Fruit fly (Drosophila melanogaster) whole organism, embryonic: ENCODE results near the gene BRWD3.

ENCODE experiments used
- Abd-B ChIP-seq: fragments of 200-800 bp; sonication (Bioruptor generic); optimal IDR thresholded peaks from 2 replicates; lab custom pipeline; 2018; ENCODE audit warnings: missing biosample characterization, mild to moderate bottlenecking, missing genetic modification characterization, moderate library complexity
- BEAF-32 ChIP-seq: fragments of 200-800 bp; sonication (Bioruptor generic); optimal IDR thresholded peaks from 3 replicates; lab custom pipeline; 2017; ENCODE audit warnings: missing biosample characterization, missing genetic modification characterization, mild to moderate bottlenecking, moderate library complexity, missing genetic modification reagents
- C15 ChIP-seq: fragments of 200-800 bp; sonication (Bioruptor generic); IDR thresholded peaks from 3 replicates; pipeline ENCODE4 v1.3.6; 2022; ENCODE audit warnings: missing biosample characterization, missing genetic modification characterization
- CG10366 ChIP-seq: fragments of 200-800 bp; sonication (Bioruptor generic); IDR thresholded peaks from 2 replicates; pipeline ENCODE4 v1.3.6; 2022; ENCODE audit warnings: missing biosample characterization, missing genetic modification characterization
- CG10462 ChIP-seq: fragments of 200-800 bp; sonication (Bioruptor generic); optimal IDR thresholded peaks from 2 replicates; lab custom pipeline; 2016; ENCODE audit warnings: missing biosample characterization, missing genetic modification characterization
- CG11560 ChIP-seq: fragments of 200-800 bp; sonication (Bioruptor generic); IDR thresholded peaks from 3 replicates; pipeline ENCODE4 v1.3.6; 2022; ENCODE audit warnings: missing biosample characterization, missing genetic modification characterization
- CG12744 ChIP-seq: fragments of 200-800 bp; sonication (Bioruptor generic); optimal IDR thresholded peaks from 2 replicates; lab custom pipeline; 2016; ENCODE audit warnings: missing biosample characterization, missing genetic modification characterization
- CG16779 ChIP-seq: fragments of 200-800 bp; sonication (Bioruptor generic); IDR thresholded peaks from 2 replicates; pipeline ENCODE4 v1.3.6; 2022; ENCODE audit warnings: missing biosample characterization, missing genetic modification characterization
- CG17361 ChIP-seq: fragments of 200-800 bp; sonication (Bioruptor generic); IDR thresholded peaks from 3 replicates; pipeline ENCODE4 v1.3.6; 2022; ENCODE audit warnings: missing biosample characterization, missing genetic modification characterization
- CG17612 ChIP-seq: fragments of 200-800 bp; sonication (Bioruptor generic); IDR thresholded peaks from 2 replicates; pipeline ENCODE4 v1.3.6; 2022; ENCODE audit warnings: missing biosample characterization, missing genetic modification characterization
- CG30403 ChIP-seq: fragments of 200-800 bp; sonication (Bioruptor generic); optimal IDR thresholded peaks from 3 replicates; lab custom pipeline; 2016; ENCODE audit warnings: missing biosample characterization, missing genetic modification characterization
- CG31224 ChIP-seq: fragments of 200-800 bp; sonication (Bioruptor generic); IDR thresholded peaks from 2 replicates; pipeline ENCODE4 v1.3.6; 2022; ENCODE audit warnings: missing biosample characterization, missing genetic modification characterization
- CG3726 ChIP-seq: fragments of 200-800 bp; sonication (Bioruptor generic); IDR thresholded peaks from 3 replicates; pipeline ENCODE4, ENCODE4 v1.3.6; 2022; ENCODE audit warnings: missing biosample characterization, missing genetic modification characterization
- CG3838 ChIP-seq: fragments of 200-800 bp; sonication (Bioruptor generic); optimal IDR thresholded peaks from 3 replicates; lab custom pipeline; 2016; ENCODE audit warnings: missing biosample characterization, missing genetic modification characterization
- CG3995 ChIP-seq: fragments of 200-800 bp; sonication (Bioruptor generic); optimal IDR thresholded peaks from 3 replicates; lab custom pipeline; 2016; ENCODE audit warnings: missing biosample characterization, missing genetic modification characterization
- CG42726 ChIP-seq: fragments of 200-800 bp; sonication (Bioruptor generic); IDR thresholded peaks from 2 replicates; pipeline ENCODE4 v1.3.6; 2022; ENCODE audit warnings: missing biosample characterization, missing genetic modification characterization; ENCODE audit not compliant: partially characterized antibody
- CG4730 ChIP-seq: fragments of 200-800 bp; sonication (Bioruptor generic); IDR thresholded peaks from 2 replicates; pipeline ENCODE4 v1.3.6; 2022; ENCODE audit warnings: missing biosample characterization, missing genetic modification characterization
- Dad ChIP-seq: fragments of 200-800 bp; sonication (Bioruptor generic); optimal IDR thresholded peaks from 3 replicates; lab custom pipeline; 2016; ENCODE audit warnings: missing biosample characterization, missing genetic modification characterization
- Dek ChIP-seq: fragments of 200-800 bp; sonication (Bioruptor generic); optimal IDR thresholded peaks from 3 replicates; lab custom pipeline; 2019; ENCODE audit warnings: missing biosample characterization, mild to moderate bottlenecking, missing genetic modification characterization, moderate library complexity
- Drgx ChIP-seq: fragments of 200-800 bp; sonication (Bioruptor generic); IDR thresholded peaks from 2 replicates; pipeline ENCODE4 v1.3.6; 2022; ENCODE audit warnings: missing biosample characterization, missing genetic modification characterization
- Eip74EF ChIP-seq, 2 experiments: fragments of 200-800 bp in 1 of 2; fragments of >200 bp in 1 of 2; sonication (Bioruptor generic) in 1 of 2; optimal IDR thresholded peaks; 2 replicates each; lab custom pipeline; 2017 to 2019; ENCODE audit warnings: missing biosample characterization in 2 of 2, missing genetic modification characterization in 2 of 2, mild to moderate bottlenecking in 1 of 2, moderate library complexity in 1 of 2
- Ets65A ChIP-seq: fragments of 200-800 bp; sonication (Bioruptor generic); peaks from one replicate; lab custom pipeline; 2016; ENCODE audit warnings: missing biosample characterization, missing genetic modification characterization
- Gsc ChIP-seq: fragments of 200-800 bp; sonication (Bioruptor generic); IDR thresholded peaks from 2 replicates; pipeline ENCODE4 v1.3.6; 2022; ENCODE audit warnings: missing biosample characterization, missing genetic modification characterization
- HLH4C ChIP-seq: fragments of 200-800 bp; sonication (Bioruptor generic); IDR thresholded peaks from 3 replicates; pipeline ENCODE4 v1.3.6; 2022; ENCODE audit warnings: missing biosample characterization, missing genetic modification characterization; ENCODE audit not compliant: partially characterized antibody
- Hr3 ChIP-seq: fragments of 200-800 bp; sonication (Bioruptor generic); optimal IDR thresholded peaks from 3 replicates; lab custom pipeline; 2016; ENCODE audit warnings: missing biosample characterization, missing genetic modification characterization
- Hr78 ChIP-seq, 2 experiments: fragments of 200-800 bp in 1 of 2; fragments of >200 bp in 1 of 2; sonication (Bioruptor generic) in 1 of 2; optimal IDR thresholded peaks; 2 replicates each; lab custom pipeline; 2017 to 2019; ENCODE audit warnings: missing biosample characterization in 2 of 2, missing genetic modification characterization in 2 of 2, mild to moderate bottlenecking in 1 of 2, moderate library complexity in 1 of 2
- MBD-R2 ChIP-seq: fragments of 200-800 bp; sonication (Bioruptor generic); IDR thresholded peaks from 2 replicates; pipeline ENCODE4 v1.3.6; 2022; ENCODE audit warnings: missing biosample characterization, missing genetic modification characterization
- PHDP ChIP-seq: fragments of 200-800 bp; sonication (Bioruptor generic); optimal IDR thresholded peaks from 3 replicates; lab custom pipeline; 2018; ENCODE audit warnings: missing biosample characterization, mild to moderate bottlenecking, missing genetic modification characterization, moderate library complexity
- Pdp1 ChIP-seq, 2 experiments: fragments of 200-800 bp; sonication (Bioruptor generic); optimal IDR thresholded peaks; 3 replicates each; lab custom pipeline; 2016; ENCODE audit warnings: missing biosample characterization in 2 of 2, missing genetic modification characterization in 2 of 2, mild to moderate bottlenecking in 1 of 2, moderate library complexity in 1 of 2
- amos ChIP-seq: fragments of 200-800 bp; sonication (Bioruptor generic); IDR thresholded peaks from 2 replicates; pipeline ENCODE4 v1.3.6; 2022; ENCODE audit warnings: missing biosample characterization, missing genetic modification characterization; ENCODE audit not compliant: partially characterized antibody
- ash1 ChIP-seq: fragments of 200-800 bp; sonication (Bioruptor generic); optimal IDR thresholded peaks from 2 replicates; lab custom pipeline; 2018; ENCODE audit warnings: missing biosample characterization, mild to moderate bottlenecking, missing genetic modification characterization
- ato ChIP-seq: fragments of 200-800 bp; sonication (Bioruptor generic); IDR thresholded peaks from 2 replicates; pipeline ENCODE4 v1.3.6; 2022; ENCODE audit warnings: missing biosample characterization, missing genetic modification characterization; ENCODE audit not compliant: partially characterized antibody
- bowl ChIP-seq: fragments of 200-800 bp; sonication (Bioruptor generic); IDR thresholded peaks from 2 replicates; pipeline ENCODE4 v1.3.6; 2022; ENCODE audit warnings: missing biosample characterization, missing genetic modification characterization
- crc ChIP-seq: fragments of 200-800 bp; sonication (Bioruptor generic); optimal IDR thresholded peaks from 2 replicates; lab custom pipeline; 2016; ENCODE audit warnings: missing biosample characterization, missing genetic modification characterization
- eve ChIP-seq, 2 experiments: fragments of >200 bp; optimal IDR thresholded peaks; 2 replicates each; lab custom pipeline; 2017; ENCODE audit warnings: missing biosample characterization in 2 of 2, missing genetic modification characterization in 2 of 2
- fd3F ChIP-seq: fragments of 200-800 bp; sonication (Bioruptor generic); optimal IDR thresholded peaks from 2 replicates; lab custom pipeline; 2018; ENCODE audit warnings: missing biosample characterization, mild to moderate bottlenecking, missing genetic modification characterization, moderate library complexity
- gsb ChIP-seq: fragments of 200-800 bp; sonication (Bioruptor generic); IDR thresholded peaks from 2 replicates; pipeline ENCODE4 v1.3.6; 2022; ENCODE audit warnings: missing biosample characterization, missing genetic modification characterization
- ham ChIP-seq: fragments of 200-800 bp; sonication (Bioruptor generic); IDR thresholded peaks from 2 replicates; pipeline ENCODE4 v1.3.6; 2022; ENCODE audit warnings: missing biosample characterization, missing genetic modification characterization
- her ChIP-seq: fragments of 200-800 bp; sonication (Bioruptor generic); optimal IDR thresholded peaks from 2 replicates; lab custom pipeline; 2016; ENCODE audit warnings: missing biosample characterization, missing genetic modification characterization
- jing ChIP-seq: fragments of 200-800 bp; sonication (Bioruptor generic); optimal IDR thresholded peaks from 2 replicates; lab custom pipeline; 2018; ENCODE audit warnings: missing biosample characterization, mild to moderate bottlenecking, missing genetic modification characterization
- mirr ChIP-seq: fragments of 200-800 bp; sonication (Bioruptor generic); optimal IDR thresholded peaks from 3 replicates; lab custom pipeline; 2018; ENCODE audit warnings: missing biosample characterization, mild to moderate bottlenecking, missing genetic modification characterization
- otp ChIP-seq: fragments of 200-800 bp; sonication (Bioruptor generic); IDR thresholded peaks from 3 replicates; pipeline ENCODE4, ENCODE4 v1.3.6; 2022; ENCODE audit warnings: missing biosample characterization, missing genetic modification characterization
- pum ChIP-seq: fragments of 200-800 bp; sonication (Bioruptor generic); optimal IDR thresholded peaks from 2 replicates; lab custom pipeline; 2016; ENCODE audit warnings: missing biosample characterization, missing genetic modification characterization
- ro ChIP-seq: fragments of 200-800 bp; sonication (Bioruptor generic); IDR thresholded peaks from 2 replicates; pipeline ENCODE4 v1.3.6; 2022; ENCODE audit warnings: missing biosample characterization, missing genetic modification characterization
- sc ChIP-seq, 3 experiments: fragments of >200 bp in 2 of 3; fragments of 200-800 bp in 1 of 3; sonication (Bioruptor generic) in 1 of 3; optimal IDR thresholded peaks; 2 replicates in 2 of 3; 3 replicates in 1 of 3; lab custom pipeline; 2017; ENCODE audit warnings: mild to moderate bottlenecking in 1 of 3, missing biosample characterization in 1 of 3, missing genetic modification characterization in 1 of 3, missing genetic modification reagents in 1 of 3
- slp2 ChIP-seq: fragments of 200-800 bp; sonication (Bioruptor generic); optimal IDR thresholded peaks from 2 replicates; lab custom pipeline; 2016; ENCODE audit warnings: missing biosample characterization, missing genetic modification characterization
- sna ChIP-seq: fragments of 200-800 bp; sonication (Bioruptor generic); IDR thresholded peaks from 2 replicates; pipeline ENCODE4 v1.3.6; 2022; ENCODE audit warnings: missing biosample characterization, missing genetic modification characterization; ENCODE audit not compliant: partially characterized antibody

The BRWD3 gene

dm6 chr3R:24276104-24277008 lies 42.4 kb upstream of the BRWD3 start, which contains the start of gene Orct (continued):
- peak; percentile 94 for TF ChIP-seq CG17361 (GFP tag; lab: Robert Waterston, UW)
- TF ChIP-seq BEAF-32, result no peak
- TF ChIP-seq Ets65A, result peak; percentile 84
- TF ChIP-seq CG4730 (GFP tag; lab: Robert Waterston, UW), result no peak
- peak; percentile 47 for TF ChIP-seq gsb (GFP tag; lab: Robert Waterston, UW)
- peak; percentile 55 for TF ChIP-seq pum (GFP tag; lab: Kevin White, UChicago)
- TF ChIP-seq Abd-B (GFP tag; lab: Kevin White, UChicago), result peak; percentile 58
- TF ChIP-seq CG10462 (GFP tag; lab: Kevin White, UChicago), result no peak
- TF ChIP-seq CG17612 (GFP tag; lab: Robert Waterston, UW), result 0 out of 2 replicates have a peak, but pooled peaks have one; percentile 49
- no peak for TF ChIP-seq sna (GFP tag; lab: Robert Waterston, UW)
- TF ChIP-seq CG3838 (GFP tag; lab: Kevin White, UChicago), result peak; percentile 37
- TF ChIP-seq Hr78 (GFP tag; optimal IDR thresholded peaks at IDR 0.05; lab: Kevin White, UChicago), result no peak
- no peak for TF ChIP-seq ro (GFP tag; lab: Robert Waterston, UW)
- no peak for TF ChIP-seq Gsc (GFP tag; lab: Robert Waterston, UW)
- peak; percentile 40 for TF ChIP-seq her (GFP tag; lab: Kevin White, UChicago)
- no peak for TF ChIP-seq CG16779 (GFP tag; lab: Robert Waterston, UW)
- peak; percentile 51; the same call in 1 of the 3 replicates for TF ChIP-seq CG11560 (tag; lab: Robert Waterston, UW)
- TF ChIP-seq CG31224, result peak; percentile 57; the same call in 1 of the 2 replicates
- TF ChIP-seq amos, result peak; percentile 9; the same call in 1 of the 2 replicates
- no peak for TF ChIP-seq ato
- peak; percentile 53; the same call in 1 of the 2 replicates for TF ChIP-seq Drgx (GFP tag; lab: Robert Waterston, UW)
- no peak for TF ChIP-seq ash1 (GFP tag; lab: Kevin White, UChicago)
- TF ChIP-seq CG12744, result peak; percentile 32
- no peak for TF ChIP-seq HLH4C (GFP tag; lab: Robert Waterston, UW)
- peak in 1 of 2 experiments; percentile 71 for TF ChIP-seq Eip74EF (GFP tag; optimal IDR thresholded peaks at IDR 0.05; lab: Kevin White, UChicago)
- TF ChIP-seq C15, result no peak
- TF ChIP-seq slp2, result peak; percentile 41
- peak; percentile 59 for TF ChIP-seq Dad (GFP tag; lab: Kevin White, UChicago)
- peak; percentile 78 for TF ChIP-seq Dek
- peak; percentile 80 for TF ChIP-seq CG30403
- no peak for TF ChIP-seq eve (GFP tag; optimal IDR thresholded peaks at IDR 0.05; lab: Kevin White, UChicago)
- TF ChIP-seq CG42726 (GFP tag; lab: Robert Waterston, UW), result no peak
- no peak for TF ChIP-seq sc (optimal IDR thresholded peaks at IDR 0.05; lab: Kevin White, UChicago)
- peak; percentile 54 for TF ChIP-seq sc (GFP tag; optimal IDR thresholded peaks at IDR 0.05; lab: Kevin White, UChicago)
- TF ChIP-seq CG3995, result no peak
- TF ChIP-seq fd3F (GFP tag; lab: Kevin White, UChicago), result peak; percentile 74
- no peak for TF ChIP-seq jing (GFP tag; lab: Kevin White, UChicago)
- peak; percentile 59 for TF ChIP-seq mirr (GFP tag; lab: Kevin White, UChicago)
- TF ChIP-seq ham (GFP tag; lab: Robert Waterston, UW), result no peak
- TF ChIP-seq CG3726 (GFP tag; lab: Robert Waterston, UW), result 0 out of 3 replicates have a peak, but pooled peaks have one; percentile 15
- peak; percentile 61 for TF ChIP-seq Hr3 (GFP tag; lab: Kevin White, UChicago)
- peak; percentile 65 to 82 for TF ChIP-seq Pdp1 (GFP tag; optimal IDR thresholded peaks at IDR 0.05; lab: Kevin White, UChicago)
- TF ChIP-seq bowl, result 0 out of 2 replicates have a peak, but pooled peaks have one; percentile 6
- TF ChIP-seq otp (GFP tag; lab: Robert Waterston, UW), result peak; percentile 32; the same call in 1 of the 3 replicates
- TF ChIP-seq CG10366 (GFP tag; lab: Robert Waterston, UW), result peak; percentile 44; the same call in 1 of the 2 replicates
- TF ChIP-seq PHDP (tag; lab: Kevin White, UChicago), result peak; percentile 80
- TF ChIP-seq crc (GFP tag; lab: Kevin White, UChicago), result peak; percentile 2
- TF ChIP-seq MBD-R2, result 0 out of 2 replicates have a peak, but pooled peaks have one; percentile 39
